ENCODE assay signal across 3 fruit fly cellular contexts in genomic region chr2L:518979-519891, dm6.
A peak's percentile ranks its signal among the peaks of the same experiment; 100 is the strongest.
TF ChIP-seq lines count a peak whose summit lies in the region.

No protein-coding gene starts in this region.

- TF ChIP-seq CTCF in whole organism, embryonic (GFP tag; optimal IDR thresholded peaks at IDR 0.05; lab: Kevin White, UChicago) = no peak

TF ChIP-seq in whole organism, embryonic, 481 proteins besides CTCF, POLR2A, EP300 and RAD21 (continues in another document):
- TF ChIP-seq Blimp-1 (GFP tag; optimal IDR thresholded peaks at IDR 0.05; lab: Kevin White, UChicago) (peak; percentile 26), cad (GFP tag; optimal IDR thresholded peaks at IDR 0.05; lab: Kevin White, UChicago) (peak; percentile 56), crol (GFP tag; IDR thresholded peaks at IDR 0.05; lab: Robert Waterston, UW) (peak; percentile 69), CG5953 (GFP tag; IDR thresholded peaks at IDR 0.05; lab: Robert Waterston, UW) (0 out of 2 replicates have a peak, but pooled peaks have one; percentile 29), chinmo (GFP tag; IDR thresholded peaks at IDR 0.05; lab: Robert Waterston, UW; ENCODE audit: partially characterized antibody) (0 out of 4 replicates have a peak, but pooled peaks have one; percentile 49), Sry-β (GFP tag; optimal IDR thresholded peaks at IDR 0.05; lab: Kevin White, UChicago) (no peak), CG17829 (tag; optimal IDR thresholded peaks at IDR 0.05; lab: Kevin White, UChicago) (peak; percentile 2), ato (GFP tag; IDR thresholded peaks at IDR 0.05; lab: Robert Waterston, UW; ENCODE audit: partially characterized antibody) (no peak), abd-A (tag; optimal IDR thresholded peaks at IDR 0.05; lab: Kevin White, UChicago) (peak; percentile 38), CG3281 (GFP tag; optimal IDR thresholded peaks at IDR 0.05; lab: Kevin White, UChicago) (no peak), Mrtf (GFP tag; IDR thresholded peaks at IDR 0.05; lab: Robert Waterston, UW) (no peak), CG31365 (tag; optimal IDR thresholded peaks at IDR 0.05; lab: Kevin White, UChicago) (no peak), Med (GFP tag; lab: Kevin White, UChicago) (peak; percentile 59), lov (optimal IDR thresholded peaks at IDR 0.05; lab: Kevin White, UChicago) (no peak), lov (GFP tag; IDR thresholded peaks at IDR 0.05; lab: Robert Waterston, UW) (0 out of 3 replicates have a peak, but pooled peaks have one; percentile 34), CG15479 (GFP tag; optimal IDR thresholded peaks at IDR 0.05; lab: Kevin White, UChicago) (peak; percentile 57), cas (GFP tag; IDR thresholded peaks at IDR 0.05; lab: Robert Waterston, UW) (no peak), vvl (GFP tag; IDR thresholded peaks at IDR 0.05; lab: Robert Waterston, UW) (no peak), fd102C (GFP tag; optimal IDR thresholded peaks at IDR 0.05; lab: Kevin White, UChicago) (no peak), CG2678 (tag; optimal IDR thresholded peaks at IDR 0.05; lab: Kevin White, UChicago) (no peak), Ets65A (GFP tag; lab: Kevin White, UChicago) (no peak), Ptx1 (GFP tag; IDR thresholded peaks at IDR 0.05; lab: Robert Waterston, UW) (no peak), Deaf1 (tag; optimal IDR thresholded peaks at IDR 0.05; lab: Kevin White, UChicago) (peak; percentile 44), E2f2 (GFP tag; IDR thresholded peaks at IDR 0.05; lab: Robert Waterston, UW) (no peak), zen (tag; optimal IDR thresholded peaks at IDR 0.05; lab: Kevin White, UChicago) (peak; percentile 95), nerfin-1 (tag; optimal IDR thresholded peaks at IDR 0.05; lab: Kevin White, UChicago) (peak; percentile 8), pros (GFP tag; optimal IDR thresholded peaks at IDR 0.05; lab: Kevin White, UChicago) (peak; percentile 73), Abd-B (GFP tag; optimal IDR thresholded peaks at IDR 0.05; lab: Kevin White, UChicago) (no peak), Ets97D (GFP tag; optimal IDR thresholded peaks at IDR 0.05; lab: Kevin White, UChicago) (no peak), Kr (GFP tag; optimal IDR thresholded peaks at IDR 0.05; lab: Kevin White, UChicago) (peak; percentile 1), dm (GFP tag; optimal IDR thresholded peaks at IDR 0.05; lab: Kevin White, UChicago) (no peak)

TF ChIP-seq in whole organism, prepupa, 60 proteins besides CTCF, POLR2A, EP300 and RAD21:
- TF ChIP-seq vri (GFP tag; optimal IDR thresholded peaks at IDR 0.05; lab: Kevin White, UChicago) (no peak), Hr38 (GFP tag; optimal IDR thresholded peaks at IDR 0.05; lab: Kevin White, UChicago) (no peak), Ets96B (tag; optimal IDR thresholded peaks at IDR 0.05; lab: Kevin White, UChicago) (no peak), CG6808 (GFP tag; optimal IDR thresholded peaks at IDR 0.05; lab: Kevin White, UChicago) (peak; percentile 17), svp (GFP tag; lab: Kevin White, UChicago) (peak; percentile 70), CG16779 (tag; optimal IDR thresholded peaks at IDR 0.05; lab: Kevin White, UChicago) (no peak), CG34406 (GFP tag; optimal IDR thresholded peaks at IDR 0.05; lab: Kevin White, UChicago) (no peak), acj6 (GFP tag; optimal IDR thresholded peaks at IDR 0.05; lab: Kevin White, UChicago) (no peak), Eip78C (GFP tag; lab: Kevin White, UChicago) (peak; percentile 54), CG6163 (GFP tag; IDR thresholded peaks at IDR 0.05; lab: Robert Waterston, UW) (no peak), CG10669 (GFP tag; optimal IDR thresholded peaks at IDR 0.05; lab: Kevin White, UChicago) (no peak), eg (GFP tag; IDR thresholded peaks at IDR 0.05; lab: Robert Waterston, UW) (no peak)

TF ChIP-seq in whole organism, pupa, 21 proteins besides CTCF, POLR2A, EP300 and RAD21:
- TF ChIP-seq CG8159 (tag; optimal IDR thresholded peaks at IDR 0.05; lab: Kevin White, UChicago) (peak; percentile 15), CG13204 (GFP tag; optimal IDR thresholded peaks at IDR 0.05; lab: Kevin White, UChicago) (peak; percentile 34), CG12605 (GFP tag; IDR thresholded peaks at IDR 0.05; lab: Robert Waterston, UW) (no peak), EcR (GFP tag; optimal IDR thresholded peaks at IDR 0.05; lab: Kevin White, UChicago) (peak; percentile 24), Pif1A (GFP tag; optimal IDR thresholded peaks at IDR 0.05; lab: Kevin White, UChicago) (no peak), CG32121 (GFP tag; IDR thresholded peaks at IDR 0.05; lab: Robert Waterston, UW) (no peak)
TF ChIP-seq in whole organism, pupa: peak in this region for 3.

Comparison
In these comparisons a context has a peak if more than half of its experiments do, and no peak if none do; other contexts are left out.
1. Of the 7 proteins assayed by ChIP-seq in both whole organism, embryonic and whole organism, prepupa: peak only in whole organism, embryonic: Blimp-1; only in whole organism, prepupa: none; in both: none; in neither: 6.